Worm (Caenorhabditis elegans): ENCODE measurements around the gene hach-1.

- TF ChIP-seq ceh-91 (GFP tag; IDR thresholded peaks at IDR 0.05) (no peak), F52B5.7 (tag; optimal IDR thresholded peaks at IDR 0.05) (no peak), egrh-3 (GFP tag; IDR thresholded peaks at IDR 0.05) (no peak), ceh-79 (tag; optimal IDR thresholded peaks at IDR 0.05) (no peak), unc-130 (GFP tag; optimal IDR thresholded peaks at IDR 0.05) (no peak), lin-35 (GFP tag; optimal IDR thresholded peaks at IDR 0.05) (no peak), hsf-1 (GFP tag; IDR thresholded peaks at IDR 0.05) (no peak), ama-1 (optimal IDR thresholded peaks at IDR 0.05) (peak; percentile 82), ama-1 (GFP tag; optimal IDR thresholded peaks at IDR 0.05) (no peak)
Measured at ce11 chrIII:5550844-5551243, 4.4 kb upstream of the hach-1 start.
